Worm (Caenorhabditis elegans) whole organism, young adult: ENCODE measurements around the gene clec-250.

ENCODE experiments used
- F33H1.4 ChIP-seq: fragments of 200-800 bp; sonication (Bioruptor generic); IDR thresholded peaks from 2 replicates; pipeline ENCODE4 v1.3.6; 2022; ENCODE audit warnings: missing genetic modification reagents, missing genetic modification characterization, missing compliant biosample characterization
- nhr-179 ChIP-seq: sonication (generic microtip); optimal IDR thresholded peaks from 2 replicates; lab custom pipeline; 2016; ENCODE audit warnings: mild to moderate bottlenecking, missing genetic modification characterization, missing compliant biosample characterization
- sptf-2 ChIP-seq: fragments of 200-800 bp; sonication (Bioruptor generic); optimal IDR thresholded peaks from 2 replicates; lab custom pipeline; 2018; ENCODE audit warnings: mild to moderate bottlenecking, missing genetic modification characterization, missing compliant biosample characterization

ce11 chrV:18712118-18712517 lies 29.9 kb downstream of the clec-250 start:
- TF ChIP-seq F33H1.4 (no peak), nhr-179 (no peak), sptf-2 (GFP tag; lab: Kevin White, UChicago) (no peak)
